Worm (Caenorhabditis elegans): ENCODE measurements around the gene str-16.

DNA sequence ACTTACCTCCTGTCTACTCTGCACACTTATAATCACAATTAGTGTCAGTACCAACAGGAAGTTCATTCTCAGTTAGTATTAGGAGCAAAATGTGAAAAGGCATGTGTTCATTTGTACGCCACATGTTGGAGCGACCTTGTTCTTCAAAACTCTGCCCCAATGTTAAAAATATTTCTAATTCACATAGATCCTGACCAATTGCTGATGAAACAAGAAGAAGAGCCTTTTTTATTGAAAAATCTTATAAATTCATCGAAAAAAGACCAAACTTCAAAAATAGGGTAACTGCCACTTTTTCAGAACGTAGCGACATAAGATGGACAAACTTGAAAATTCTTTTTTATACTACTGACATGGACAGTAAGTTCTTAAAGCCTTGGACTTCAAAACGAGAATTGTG lies 29.5 kb downstream of the str-16 start, which contains the start of gene T28A11.17:
- no peak for TF ChIP-seq pes-1 (GFP tag; IDR thresholded peaks at IDR 0.05)
- no peak for TF ChIP-seq aly-1 (tag; optimal IDR thresholded peaks at IDR 0.05)
- TF ChIP-seq ama-1 (optimal IDR thresholded peaks at IDR 0.05): no peak
- no peak for TF ChIP-seq flt-1 (GFP tag; IDR thresholded peaks at IDR 0.05)
- TF ChIP-seq B0310.2 (tag; optimal IDR thresholded peaks at IDR 0.05): no peak
- TF ChIP-seq hmg-4 (GFP tag; optimal IDR thresholded peaks at IDR 0.05): no peak
- no peak for TF ChIP-seq sea-1 (GFP tag; conservative IDR thresholded peaks at IDR 0.05)

All from whole organism, early embryonic.